Fruit fly (Drosophila melanogaster) whole organism, embryonic: ENCODE results near the gene CG13380.

Experiments used
- Asciz ChIP-seq: fragments of 200-800 bp; sonication (Bioruptor generic); optimal IDR thresholded peaks from 2 replicates; lab custom pipeline; 2017; ENCODE audit warnings: missing biosample characterization, mild to moderate bottlenecking, missing genetic modification characterization, missing genetic modification reagents
- C15 ChIP-seq: fragments of 200-800 bp; sonication (Bioruptor generic); IDR thresholded peaks from 3 replicates; pipeline ENCODE4 v1.3.6; 2022; ENCODE audit warnings: missing biosample characterization, missing genetic modification characterization
- CG10462 ChIP-seq: fragments of 200-800 bp; sonication (Bioruptor generic); optimal IDR thresholded peaks from 2 replicates; lab custom pipeline; 2016; ENCODE audit warnings: missing biosample characterization, missing genetic modification characterization
- CG11093 ChIP-seq: fragments of 200-800 bp; sonication (Bioruptor generic); IDR thresholded peaks from 3 replicates; pipeline ENCODE4 v1.3.6; 2022; ENCODE audit warnings: missing biosample characterization, missing genetic modification characterization
- CG11247 ChIP-seq: fragments of 200-800 bp; sonication (Bioruptor generic); IDR thresholded peaks from 2 replicates; pipeline ENCODE4 v1.3.6; 2022; ENCODE audit warnings: missing biosample characterization, missing genetic modification characterization
- CG11560 ChIP-seq: fragments of 200-800 bp; sonication (Bioruptor generic); IDR thresholded peaks from 3 replicates; pipeline ENCODE4 v1.3.6; 2022; ENCODE audit warnings: missing biosample characterization, missing genetic modification characterization
- CG12155 ChIP-seq: fragments of 200-800 bp; sonication (Bioruptor generic); optimal IDR thresholded peaks from 3 replicates; lab custom pipeline; 2016; ENCODE audit warnings: missing biosample characterization, missing genetic modification characterization
- CG12219 ChIP-seq: fragments of 200-800 bp; sonication (Bioruptor generic); optimal IDR thresholded peaks from 3 replicates; lab custom pipeline; 2018; ENCODE audit warnings: missing biosample characterization, mild to moderate bottlenecking, missing genetic modification characterization
- CG12391 ChIP-seq: fragments of 200-800 bp; sonication (Bioruptor generic); optimal IDR thresholded peaks from 3 replicates; lab custom pipeline; 2018; ENCODE audit warnings: missing biosample characterization, mild to moderate bottlenecking, missing genetic modification characterization, moderate library complexity
- CG13296 ChIP-seq: fragments of 200-800 bp; sonication (Bioruptor generic); optimal IDR thresholded peaks from 3 replicates; lab custom pipeline; 2018; ENCODE audit warnings: missing biosample characterization, mild to moderate bottlenecking, missing genetic modification characterization
- CG13894 ChIP-seq: fragments of 200-800 bp; sonication (Bioruptor generic); optimal IDR thresholded peaks from 3 replicates; lab custom pipeline; 2018; ENCODE audit warnings: missing biosample characterization, mild to moderate bottlenecking, missing genetic modification characterization, moderate library complexity
- CG15514 ChIP-seq: fragments of 200-800 bp; sonication (Bioruptor generic); optimal IDR thresholded peaks from 3 replicates; lab custom pipeline; 2017; ENCODE audit warnings: missing biosample characterization, missing genetic modification characterization, mild to moderate bottlenecking, moderate library complexity, missing genetic modification reagents
- CG16813 ChIP-seq: fragments of 200-800 bp; sonication (Bioruptor generic); IDR thresholded peaks from 3 replicates; pipeline ENCODE4 v1.3.6; 2022; ENCODE audit warnings: missing biosample characterization, missing genetic modification characterization; ENCODE audit not compliant: partially characterized antibody
- CG16863 ChIP-seq: fragments of 200-800 bp; sonication (Bioruptor generic); optimal IDR thresholded peaks from 3 replicates; lab custom pipeline; 2016; ENCODE audit warnings: missing biosample characterization, missing genetic modification characterization
- CG17802 ChIP-seq: fragments of 200-800 bp; sonication (Bioruptor generic); optimal IDR thresholded peaks from 2 replicates; lab custom pipeline; 2018; ENCODE audit warnings: missing biosample characterization, mild to moderate bottlenecking, missing genetic modification characterization, moderate library complexity
- CG18011 ChIP-seq: fragments of 200-800 bp; sonication (Bioruptor generic); optimal IDR thresholded peaks from 2 replicates; lab custom pipeline; 2017; ENCODE audit warnings: missing biosample characterization, missing genetic modification characterization, mild to moderate bottlenecking, moderate library complexity, missing genotype
- CG2120 ChIP-seq: fragments of 200-800 bp; sonication (Bioruptor generic); optimal IDR thresholded peaks from 3 replicates; lab custom pipeline; 2016; ENCODE audit warnings: missing biosample characterization, missing genetic modification characterization
- CG2712 ChIP-seq: fragments of 200-800 bp; optimal IDR thresholded peaks from 3 replicates; lab custom pipeline; 2019; ENCODE audit warnings: missing biosample characterization, mild to moderate bottlenecking, missing genetic modification characterization, moderate library complexity
- CG34376 ChIP-seq: fragments of 200-800 bp; sonication (Bioruptor generic); optimal IDR thresholded peaks from 2 replicates; lab custom pipeline; 2018; ENCODE audit warnings: missing biosample characterization, mild to moderate bottlenecking, missing genetic modification characterization
- CG7271 ChIP-seq: fragments of 200-800 bp; sonication (Bioruptor generic); optimal IDR thresholded peaks from 2 replicates; lab custom pipeline; 2018; ENCODE audit warnings: missing biosample characterization, mild to moderate bottlenecking, missing genetic modification characterization, moderate library complexity
- CG7786 ChIP-seq: fragments of 200-800 bp; sonication (Bioruptor generic); optimal IDR thresholded peaks from 2 replicates; lab custom pipeline; 2016; ENCODE audit warnings: missing biosample characterization, missing genetic modification characterization
- CG7928 ChIP-seq: fragments of 200-800 bp; sonication (Bioruptor generic); optimal IDR thresholded peaks from 2 replicates; lab custom pipeline; 2017; ENCODE audit warnings: missing biosample characterization, mild to moderate bottlenecking, missing genetic modification characterization
- CG8089 ChIP-seq: fragments of 200-800 bp; sonication (Bioruptor generic); optimal IDR thresholded peaks from 3 replicates; lab custom pipeline; 2016; ENCODE audit warnings: missing biosample characterization, missing genetic modification characterization
- Dip2 ChIP-seq: fragments of 200-800 bp; sonication (Bioruptor generic); IDR thresholded peaks from 2 replicates; pipeline ENCODE4 v1.3.6; 2022; ENCODE audit warnings: missing biosample characterization, missing genetic modification characterization
- Dip3 ChIP-seq: fragments of 200-800 bp; sonication (Bioruptor generic); optimal IDR thresholded peaks from 3 replicates; lab custom pipeline; 2016; ENCODE audit warnings: missing biosample characterization, missing genetic modification characterization
- H2.0 ChIP-seq: fragments of 200-800 bp; sonication (Bioruptor generic); IDR thresholded peaks from 2 replicates; pipeline ENCODE4 v1.3.6; 2022; ENCODE audit warnings: missing biosample characterization, missing genetic modification characterization
- HLH4C ChIP-seq: fragments of 200-800 bp; sonication (Bioruptor generic); IDR thresholded peaks from 3 replicates; pipeline ENCODE4 v1.3.6; 2022; ENCODE audit warnings: missing biosample characterization, missing genetic modification characterization; ENCODE audit not compliant: partially characterized antibody
- HLH54F ChIP-seq: fragments of 200-800 bp; sonication (Bioruptor generic); optimal IDR thresholded peaks from 3 replicates; lab custom pipeline; 2016; ENCODE audit warnings: missing biosample characterization, missing genetic modification characterization
- Hr78 ChIP-seq, 2 experiments: fragments of 200-800 bp in 1 of 2; fragments of >200 bp in 1 of 2; sonication (Bioruptor generic) in 1 of 2; optimal IDR thresholded peaks; 2 replicates each; lab custom pipeline; 2017 to 2019; ENCODE audit warnings: missing biosample characterization in 2 of 2, missing genetic modification characterization in 2 of 2, mild to moderate bottlenecking in 1 of 2, moderate library complexity in 1 of 2
- Nf-YA ChIP-seq: fragments of 200-800 bp; sonication (Bioruptor generic); IDR thresholded peaks from 2 replicates; pipeline ENCODE4 v1.3.6; 2022; ENCODE audit warnings: missing biosample characterization, missing genetic modification characterization
- Nf-YB ChIP-seq: fragments of 200-800 bp; sonication (Bioruptor generic); optimal IDR thresholded peaks from 3 replicates; lab custom pipeline; 2019; ENCODE audit warnings: missing biosample characterization, mild to moderate bottlenecking, missing genetic modification characterization, moderate library complexity
- Opbp ChIP-seq: fragments of 200-800 bp; sonication (Bioruptor generic); IDR thresholded peaks from 3 replicates; pipeline ENCODE4 v1.3.6; 2022; ENCODE audit warnings: missing biosample characterization, missing genetic modification characterization; ENCODE audit not compliant: partially characterized antibody
- ac ChIP-seq: fragments of 200-800 bp; sonication (Bioruptor generic); optimal IDR thresholded peaks from 3 replicates; lab custom pipeline; 2017; ENCODE audit warnings: missing biosample characterization, mild to moderate bottlenecking, missing genetic modification characterization
- ap ChIP-seq: fragments of 200-800 bp; sonication (Bioruptor generic); IDR thresholded peaks from 2 replicates; pipeline ENCODE4 v1.3.6; 2022; ENCODE audit warnings: missing biosample characterization, missing genetic modification characterization
- cad ChIP-seq: fragments of >200 bp; optimal IDR thresholded peaks from 2 replicates; lab custom pipeline; 2017; ENCODE audit warnings: missing biosample characterization, missing genetic modification characterization
- ci ChIP-seq: fragments of 200-800 bp; sonication (Bioruptor generic); IDR thresholded peaks from 3 replicates; pipeline ENCODE4 v1.3.6; 2022; ENCODE audit warnings: missing biosample characterization, missing genetic modification characterization
- emc ChIP-seq: fragments of 200-800 bp; sonication (Bioruptor generic); optimal IDR thresholded peaks from 2 replicates; lab custom pipeline; 2016; ENCODE audit warnings: missing biosample characterization, missing genetic modification characterization
- esg ChIP-seq: fragments of 200-800 bp; sonication (Bioruptor generic); conservative IDR thresholded peaks from 2 replicates; pipeline ENCODE4 v1.3.6; 2022; ENCODE audit warnings: missing biosample characterization, missing genetic modification characterization
- ewg ChIP-seq: fragments of 200-800 bp; sonication (Bioruptor generic); optimal IDR thresholded peaks from 3 replicates; lab custom pipeline; 2017; ENCODE audit warnings: mild to moderate bottlenecking, missing biosample characterization, missing genetic modification reagents, missing genetic modification characterization
- jigr1 ChIP-seq: fragments of 200-800 bp; sonication (Bioruptor generic); IDR thresholded peaks from 3 replicates; pipeline ENCODE4 v1.3.6; 2022; ENCODE audit warnings: missing biosample characterization, missing genetic modification characterization
- mam ChIP-seq: fragments of 200-800 bp; sonication (Bioruptor generic); optimal IDR thresholded peaks from 3 replicates; lab custom pipeline; 2016; ENCODE audit warnings: missing biosample characterization, missing genetic modification characterization
- mld ChIP-seq: fragments of 200-800 bp; sonication (Bioruptor generic); IDR thresholded peaks from 3 replicates; pipeline ENCODE4 v1.3.6; 2022; ENCODE audit warnings: missing biosample characterization, missing genetic modification characterization; ENCODE audit not compliant: partially characterized antibody
- pfk ChIP-seq: fragments of 200-800 bp; sonication (Bioruptor generic); optimal IDR thresholded peaks from 2 replicates; lab custom pipeline; 2018; ENCODE audit warnings: missing biosample characterization, mild to moderate bottlenecking, missing genetic modification characterization, moderate library complexity
- prd ChIP-seq, 3 experiments: fragments of >200 bp in 2 of 3; fragments of 200-800 bp in 1 of 3; sonication (Bioruptor generic) in 1 of 3; optimal IDR thresholded peaks in 2 of 3; IDR thresholded peaks in 1 of 3; 2 replicates in 2 of 3; 3 replicates in 1 of 3; pipeline versions ENCODE4 v1.3.6 to Lab custom; 2017 to 2022; ENCODE audit warnings: missing biosample characterization in 1 of 3, missing genetic modification characterization in 1 of 3
- rib ChIP-seq: fragments of 200-800 bp; sonication (Bioruptor generic); IDR thresholded peaks from 2 replicates; pipeline ENCODE4 v1.3.6; 2022; ENCODE audit warnings: missing biosample characterization, missing genetic modification characterization

Gene CG13380

dm6 chr3L:18620988-18621734 is 3.4 kb upstream of the CG13380 start (continued):
- peak; percentile 62 for TF ChIP-seq CG12391 (tag; lab: Kevin White, UChicago)
- TF ChIP-seq CG16813 (GFP tag; lab: Robert Waterston, UW), result peak; percentile 72
- peak; percentile 26 for TF ChIP-seq Asciz (GFP tag; lab: Kevin White, UChicago)
- no peak for TF ChIP-seq CG7928
- TF ChIP-seq HLH54F (GFP tag; lab: Kevin White, UChicago), result peak; percentile 57
- no peak for TF ChIP-seq Dip2 (GFP tag; lab: Robert Waterston, UW)
- no peak for TF ChIP-seq cad (GFP tag; lab: Kevin White, UChicago)
- TF ChIP-seq Nf-YA, result no peak
- no peak for TF ChIP-seq CG18011 (GFP tag; lab: Kevin White, UChicago)
- peak; percentile 0 for TF ChIP-seq CG8089 (GFP tag; lab: Kevin White, UChicago)
- TF ChIP-seq esg (GFP tag; lab: Robert Waterston, UW), result peak; percentile 33; the same call in 1 of the 2 replicates

dm6 chr3L:18611600-18611999 is 6.1 kb downstream of the CG13380 start, which contains the start of gene CG32199:
Gene CG32199 (plus strand): TSS chr3L:18611900.
- TF ChIP-seq CG16863 (GFP tag; lab: Kevin White, UChicago) (no peak), prd (optimal IDR thresholded peaks at IDR 0.05; lab: Kevin White, UChicago) (no peak), prd (GFP tag; IDR thresholded peaks at IDR 0.05; lab: Robert Waterston, UW) (no peak), rib (GFP tag; lab: Robert Waterston, UW) (no peak), CG13894 (no peak), Dip3 (GFP tag; lab: Kevin White, UChicago) (no peak), mld (GFP tag; lab: Robert Waterston, UW) (no peak), ci (GFP tag; lab: Robert Waterston, UW) (no peak), Opbp (GFP tag; lab: Robert Waterston, UW) (no peak), CG34376 (no peak), CG11560 (tag; lab: Robert Waterston, UW) (no peak), CG2120 (GFP tag; lab: Kevin White, UChicago) (no peak), Nf-YB (no peak), ewg (no peak), CG12219 (GFP tag; lab: Kevin White, UChicago) (no peak), Hr78 (GFP tag; optimal IDR thresholded peaks at IDR 0.05; lab: Kevin White, UChicago) (no peak)

- no peak for TF ChIP-seq CG2712 (tag; lab: Kevin White, UChicago)
- TF ChIP-seq ac (GFP tag; lab: Kevin White, UChicago), result no peak
- TF ChIP-seq jigr1 (GFP tag; lab: Robert Waterston, UW), result no peak
- TF ChIP-seq ap (GFP tag; lab: Robert Waterston, UW), result no peak
- TF ChIP-seq HLH4C (GFP tag; lab: Robert Waterston, UW), result no peak
- no peak for TF ChIP-seq ewg
- TF ChIP-seq CG15514 (GFP tag; lab: Kevin White, UChicago), result no peak
- TF ChIP-seq C15, result no peak
- no peak for TF ChIP-seq mam (GFP tag; lab: Kevin White, UChicago)
- TF ChIP-seq pfk, result no peak
- TF ChIP-seq CG13296 (GFP tag; lab: Kevin White, UChicago), result no peak
- TF ChIP-seq CG7271 (tag; lab: Kevin White, UChicago), result no peak
- no peak for TF ChIP-seq CG11093 (GFP tag; lab: Robert Waterston, UW)
- no peak for TF ChIP-seq CG10462 (GFP tag; lab: Kevin White, UChicago)
- TF ChIP-seq CG11247 (GFP tag; lab: Robert Waterston, UW), result no peak
- TF ChIP-seq H2.0, result no peak
- TF ChIP-seq CG12155 (GFP tag; lab: Kevin White, UChicago), result no peak
- TF ChIP-seq CG17802, result no peak
- no peak for TF ChIP-seq CG7786 (GFP tag; lab: Kevin White, UChicago)
- no peak for TF ChIP-seq emc (GFP tag; lab: Kevin White, UChicago)
- TF ChIP-seq, all 482 proteins: peak for 0
Measured at dm6 chr3L:18609320-18609719, 8.4 kb downstream of the CG13380 start, which contains the start of gene CG32201. Gene CG32201 (plus strand): TSS chr3L:18609620.
